Worm (Caenorhabditis elegans) whole organism, early embryonic: Measurements from ENCODE around the gene str-131.

Source experiments
- B0310.2 ChIP-seq: sonication (generic microtip); optimal IDR thresholded peaks from 2 replicates; lab custom pipeline; 2016; ENCODE audit warnings: mild to moderate bottlenecking, missing genetic modification characterization, missing compliant biosample characterization
- F13C5.2 ChIP-seq: sonication (generic microtip); optimal IDR thresholded peaks from 2 replicates; lab custom pipeline; 2017; ENCODE audit warnings: mild to moderate bottlenecking, missing genetic modification characterization, inconsistent platforms, missing compliant biosample characterization
- ama-1 ChIP-seq: fragments of 150-350 bp; optimal IDR thresholded peaks from 2 replicates; lab custom pipeline; 2014
- ceh-13 ChIP-seq: fragments of 200-800 bp; sonication (Bioruptor generic); optimal IDR thresholded peaks from 2 replicates; lab custom pipeline; 2018; ENCODE audit warnings: mild to moderate bottlenecking, missing genetic modification characterization, missing compliant biosample characterization
- ets-7 ChIP-seq: sonication (generic microtip); optimal IDR thresholded peaks from 2 replicates; lab custom pipeline; 2016; ENCODE audit warnings: missing genotype, missing genetic modification characterization, missing compliant biosample characterization
- flt-1 ChIP-seq: fragments of 200-800 bp; sonication (Bioruptor generic); IDR thresholded peaks from 2 replicates; pipeline ENCODE4 v1.3.6; 2022; ENCODE audit warnings: missing genetic modification characterization, missing compliant biosample characterization
- hmbx-1 ChIP-seq: sonication (generic microtip); optimal IDR thresholded peaks from 2 replicates; lab custom pipeline; 2016; ENCODE audit warnings: mild to moderate bottlenecking, missing genetic modification characterization, missing compliant biosample characterization
- scrt-1 ChIP-seq: fragments of 200-800 bp; sonication (Bioruptor generic); IDR thresholded peaks from 2 replicates; pipeline ENCODE4 v1.3.6; 2022; ENCODE audit warnings: missing genetic modification characterization, missing compliant biosample characterization
- sea-1 ChIP-seq: fragments of 200-800 bp; sonication (Bioruptor generic); conservative IDR thresholded peaks from 2 replicates; pipeline ENCODE4 v1.3.6; 2022; ENCODE audit warnings: missing genetic modification characterization, missing compliant biosample characterization
- tbx-11 ChIP-seq: fragments of 200-800 bp; sonication (Bioruptor generic); IDR thresholded peaks from 2 replicates; pipeline ENCODE4 v1.3.6; 2022; ENCODE audit warnings: missing genetic modification characterization, missing compliant biosample characterization
- tbx-37 ChIP-seq: fragments of 200-800 bp; sonication (Bioruptor generic); conservative IDR thresholded peaks from 2 replicates; pipeline ENCODE4 v1.3.6; 2022; ENCODE audit warnings: missing genetic modification reagents, missing genetic modification characterization, missing compliant biosample characterization
- tra-4 ChIP-seq: sonication (generic microtip); optimal IDR thresholded peaks from 2 replicates; lab custom pipeline; 2017; ENCODE audit warnings: missing genetic modification characterization, missing compliant biosample characterization

DNA sequence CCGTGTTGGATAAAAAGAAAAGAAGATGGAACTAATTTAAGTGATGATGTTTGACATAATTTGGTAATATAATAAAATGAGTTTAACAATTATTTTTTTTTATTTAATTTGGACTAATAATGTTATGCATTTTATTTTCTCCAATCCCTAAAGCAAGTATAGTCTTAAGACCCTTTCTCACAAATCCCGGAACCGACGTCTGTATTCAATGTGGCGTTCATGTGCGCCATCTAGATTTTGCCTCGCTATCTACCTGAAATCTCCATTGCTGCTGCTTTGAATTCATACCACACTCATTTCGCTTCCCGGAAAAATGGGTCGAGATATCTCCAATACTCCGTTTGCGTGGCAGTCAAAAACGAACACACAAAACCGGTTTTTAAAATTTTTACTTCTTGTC is 41.9 kb upstream of the str-131 start, which contains the start of gene D1014.5:
- TF ChIP-seq tbx-37 (GFP tag; lab: Robert Waterston, UW) (no peak), flt-1 (GFP tag; lab: Robert Waterston, UW) (no peak), ama-1 (lab: Kevin White, UChicago) (no peak), tbx-11 (GFP tag; lab: Robert Waterston, UW) (no peak), F13C5.2 (tag; lab: Kevin White, UChicago) (no peak), hmbx-1 (tag; lab: Kevin White, UChicago) (no peak), ets-7 (tag; lab: Kevin White, UChicago) (no peak), B0310.2 (no peak), ceh-13 (GFP tag; lab: Kevin White, UChicago) (no peak), scrt-1 (GFP tag; lab: Robert Waterston, UW) (no peak), tra-4 (tag; lab: Kevin White, UChicago) (no peak), sea-1 (no peak)
